Worm (Caenorhabditis elegans) whole organism, midembryonic: ENCODE measurements around the gene szy-4.

Experiments used
- T22C8.4 ChIP-seq: fragments of 200-800 bp; sonication (Bioruptor generic); IDR thresholded peaks from 2 replicates; pipeline ENCODE4 v1.3.6; 2022; ENCODE audit warnings: missing genetic modification characterization, missing compliant biosample characterization
- cog-1 ChIP-seq: sonication (generic microtip); optimal IDR thresholded peaks from 2 replicates; lab custom pipeline; 2016; ENCODE audit warnings: missing genetic modification characterization, missing compliant biosample characterization
- flt-1 ChIP-seq: fragments of 200-800 bp; sonication (Bioruptor generic); IDR thresholded peaks from 2 replicates; pipeline ENCODE4 v1.3.6; 2022; ENCODE audit warnings: missing genetic modification characterization, missing compliant biosample characterization
- klf-2 ChIP-seq: fragments of 200-800 bp; sonication (Bioruptor generic); conservative IDR thresholded peaks from 2 replicates; pipeline ENCODE4 v1.3.6; 2022; ENCODE audit warnings: missing genetic modification reagents, missing genetic modification characterization, missing compliant biosample characterization
- med-1 ChIP-seq: sonication (generic microtip); optimal IDR thresholded peaks from 2 replicates; lab custom pipeline; 2017; ENCODE audit warnings: missing genetic modification characterization, mild to moderate bottlenecking, missing compliant biosample characterization, antibody characterized with exemption, missing genetic modification reagents; ENCODE audit not compliant: insufficient read depth
- ref-1 ChIP-seq: fragments of 200-800 bp; sonication (Bioruptor generic); conservative IDR thresholded peaks from 2 replicates; pipeline ENCODE4 v1.3.6; 2022; ENCODE audit warnings: missing genetic modification reagents, missing genetic modification characterization, missing compliant biosample characterization
- tab-1 ChIP-seq: fragments of 200-800 bp; sonication (Bioruptor generic); IDR thresholded peaks from 2 replicates; pipeline ENCODE4 v1.3.6; 2022; ENCODE audit warnings: missing genetic modification characterization, missing compliant biosample characterization
- ztf-23 ChIP-seq: fragments of 200-800 bp; sonication (Bioruptor generic); IDR thresholded peaks from 2 replicates; pipeline ENCODE4 v1.3.6; 2022; ENCODE audit warnings: missing genetic modification reagents, missing genetic modification characterization, missing compliant biosample characterization
- ztf-29 ChIP-seq: fragments of 200-800 bp; sonication (Bioruptor generic); IDR thresholded peaks from 2 replicates; pipeline ENCODE4 v1.3.6; 2022; ENCODE audit warnings: missing genetic modification reagents, missing genetic modification characterization, missing compliant biosample characterization

DNA sequence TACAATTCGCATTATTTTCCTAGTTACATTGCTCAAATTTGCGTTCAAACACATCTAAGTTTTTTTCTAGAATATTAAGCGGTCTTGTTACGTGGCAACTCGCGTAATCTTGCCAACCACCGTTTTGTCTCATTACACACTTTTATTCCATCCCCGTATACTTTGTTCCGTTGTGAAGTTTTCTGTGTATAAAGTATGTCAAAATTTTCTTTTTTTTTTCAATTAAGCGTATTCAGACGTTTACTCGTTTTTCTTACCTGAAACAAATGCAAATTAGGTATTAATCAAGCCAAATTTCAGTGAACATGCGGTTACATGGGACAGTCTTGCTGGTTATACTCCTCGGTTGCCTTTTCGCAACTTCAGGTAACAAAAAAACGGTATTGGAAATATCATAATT lies 48.5 kb downstream of the szy-4 start, which contains the start of gene T24H7.2:
- TF ChIP-seq flt-1 = no peak
- TF ChIP-seq tab-1 (GFP tag; lab: Robert Waterston, UW) = no peak
- no peak for TF ChIP-seq ref-1
- no peak for TF ChIP-seq med-1 (GFP tag; lab: Kevin White, UChicago)
- no peak for TF ChIP-seq klf-2 (GFP tag; lab: Robert Waterston, UW)
- TF ChIP-seq ztf-29 (GFP tag; lab: Robert Waterston, UW) = no peak
- TF ChIP-seq T22C8.4 (GFP tag; lab: Robert Waterston, UW) = no peak
- TF ChIP-seq cog-1 (tag; lab: Kevin White, UChicago) = no peak
- no peak for TF ChIP-seq ztf-23 (GFP tag; lab: Robert Waterston, UW)
